Fruit fly (Drosophila melanogaster): ENCODE data around the gene t-Grip91.

- TF ChIP-seq CG3838 (GFP tag; optimal IDR thresholded peaks at IDR 0.05) (no peak), Lpt (GFP tag; optimal IDR thresholded peaks at IDR 0.05) (no peak), CG18011 (GFP tag; optimal IDR thresholded peaks at IDR 0.05) (no peak), HLH4C (GFP tag; IDR thresholded peaks at IDR 0.05; ENCODE audit: partially characterized antibody) (no peak)
Observed at dm6 chr2L:15749313-15749712, 34.6 kb upstream of the t-Grip91 start.
